Worm (Caenorhabditis elegans) whole organism, L4 larva: Measurements from ENCODE around the gene F13A7.1.

Experiments used
- F10B5.3 ChIP-seq: sonication (generic microtip); optimal IDR thresholded peaks from 2 replicates; lab custom pipeline; 2016; ENCODE audit warnings: mild to moderate bottlenecking, missing genetic modification characterization, missing compliant biosample characterization
- F26F4.8 ChIP-seq: fragments of 200-800 bp; sonication (Bioruptor generic); conservative IDR thresholded peaks from 2 replicates; pipeline ENCODE4 v1.3.6; 2022; ENCODE audit warnings: missing genetic modification characterization, missing compliant biosample characterization
- F37D6.2 ChIP-seq: sonication (generic microtip); optimal IDR thresholded peaks from 2 replicates; lab custom pipeline; 2016; ENCODE audit warnings: mild to moderate bottlenecking, missing genetic modification characterization, missing compliant biosample characterization
- R02D3.7 ChIP-seq: fragments of 150-350 bp; sonication (generic microtip); optimal IDR thresholded peaks from 3 replicates; lab custom pipeline; 2014; ENCODE audit warnings: missing biosample characterization, missing genetic modification characterization
- Y105C5A.15 ChIP-seq: fragments of 200-800 bp; sonication (Bioruptor generic); IDR thresholded peaks from 2 replicates; pipeline ENCODE4 v1.3.6; 2022; ENCODE audit warnings: missing genetic modification characterization, missing compliant biosample characterization
- Y75B8A.6 ChIP-seq: fragments of 200-800 bp; sonication (Bioruptor generic); IDR thresholded peaks from 2 replicates; pipeline ENCODE4 v1.3.6; 2022; ENCODE audit warnings: missing genetic modification reagents, missing genetic modification characterization, missing compliant biosample characterization
- ZK337.2 ChIP-seq: fragments of 200-800 bp; sonication (Bioruptor generic); IDR thresholded peaks from 2 replicates; pipeline ENCODE4 v1.3.6; 2022; ENCODE audit warnings: missing genetic modification reagents, missing genetic modification characterization, missing compliant biosample characterization
- ZK546.5 ChIP-seq, 2 experiments: sonication (generic microtip); optimal IDR thresholded peaks; 2 replicates each; lab custom pipeline; 2017; ENCODE audit warnings: missing biosample characterization in 2 of 2, missing genetic modification characterization in 2 of 2
- ceh-62 ChIP-seq: sonication (generic microtip); optimal IDR thresholded peaks from 2 replicates; lab custom pipeline; 2017; ENCODE audit warnings: missing biosample characterization, missing genetic modification characterization
- ces-1 ChIP-seq: fragments of 150-350 bp; sonication (generic microtip); optimal IDR thresholded peaks from 4 replicates; lab custom pipeline; 2014; ENCODE audit warnings: missing biosample characterization, missing genetic modification reagents, missing genetic modification characterization
- dmd-6 ChIP-seq: fragments of 200-800 bp; sonication (Bioruptor generic); IDR thresholded peaks from 2 replicates; pipeline ENCODE4 v1.3.6; 2022; ENCODE audit warnings: missing genetic modification reagents, missing genetic modification characterization, missing compliant biosample characterization
- dmd-9 ChIP-seq: fragments of 200-800 bp; sonication (Bioruptor generic); IDR thresholded peaks from 2 replicates; pipeline ENCODE4 v1.3.6; 2022; ENCODE audit warnings: missing genetic modification reagents, missing genetic modification characterization, missing compliant biosample characterization
- egl-43 ChIP-seq: fragments of 200-800 bp; sonication (Bioruptor generic); IDR thresholded peaks from 2 replicates; pipeline ENCODE4 v1.3.6; 2022; ENCODE audit warnings: missing genetic modification reagents, missing genetic modification characterization, missing compliant biosample characterization
- fkh-10 ChIP-seq: fragments of 150-350 bp; optimal IDR thresholded peaks from 2 replicates; lab custom pipeline; 2014; ENCODE audit warnings: missing biosample characterization, missing genetic modification reagents, missing genetic modification characterization
- fos-1 ChIP-seq: fragments of 150-350 bp; optimal IDR thresholded peaks from 2 replicates; lab custom pipeline; 2014; ENCODE audit warnings: missing biosample characterization, missing genetic modification characterization
- hif-1 ChIP-seq, 2 experiments: sonication (generic microtip); optimal IDR thresholded peaks; 2 replicates each; lab custom pipeline; 2016 to 2017; ENCODE audit warnings: missing compliant biosample characterization in 2 of 2, missing genetic modification characterization in 2 of 2, missing genetic modification reagents in 2 of 2, missing genotype in 2 of 2, mild to moderate bottlenecking in 1 of 2
- hlh-11 ChIP-seq: fragments of 200-800 bp; sonication (Bioruptor generic); optimal IDR thresholded peaks from 2 replicates; lab custom pipeline; 2018; ENCODE audit warnings: mild to moderate bottlenecking, missing genetic modification characterization, missing compliant biosample characterization
- jun-1 ChIP-seq: fragments of 150-350 bp; optimal IDR thresholded peaks from 2 replicates; lab custom pipeline; 2014; ENCODE audit warnings: missing biosample characterization, missing genetic modification reagents, missing genetic modification characterization
- lir-3 ChIP-seq: sonication (generic microtip); optimal IDR thresholded peaks from 2 replicates; lab custom pipeline; 2016; ENCODE audit warnings: mild to moderate bottlenecking, missing genetic modification characterization, missing compliant biosample characterization
- lsy-2 ChIP-seq, 2 experiments: fragments of 150-350 bp in 1 of 2; sonication (generic microtip) in 1 of 2; optimal IDR thresholded peaks; 2 replicates each; lab custom pipeline; 2014 to 2017; ENCODE audit warnings: missing biosample characterization in 2 of 2, missing genetic modification characterization in 2 of 2
- mdt-29 ChIP-seq: fragments of 200-800 bp; sonication (Bioruptor generic); IDR thresholded peaks from 2 replicates; pipeline ENCODE4 v1.3.6; 2022; ENCODE audit warnings: missing genetic modification reagents, missing genetic modification characterization, missing compliant biosample characterization
- mxl-2 ChIP-seq: fragments of 200-800 bp; sonication (Bioruptor generic); conservative IDR thresholded peaks from 2 replicates; pipeline ENCODE4 v1.3.6; 2022; ENCODE audit warnings: missing genetic modification reagents, missing genetic modification characterization, missing compliant biosample characterization
- mxl-3 ChIP-seq: fragments of 200-800 bp; sonication (Bioruptor generic); optimal IDR thresholded peaks from 2 replicates; lab custom pipeline; 2018; ENCODE audit warnings: mild to moderate bottlenecking, missing genetic modification characterization, missing compliant biosample characterization
- nhr-102 ChIP-seq: sonication (generic microtip); optimal IDR thresholded peaks from 2 replicates; lab custom pipeline; 2016; ENCODE audit warnings: mild to moderate bottlenecking, missing genetic modification characterization, moderate library complexity, missing compliant biosample characterization
- nhr-237 ChIP-seq: sonication (generic microtip); optimal IDR thresholded peaks from 2 replicates; lab custom pipeline; 2017; ENCODE audit warnings: missing biosample characterization, missing genetic modification characterization
- nhr-28 ChIP-seq: fragments of 150-350 bp; optimal IDR thresholded peaks from 2 replicates; lab custom pipeline; 2014; ENCODE audit warnings: missing biosample characterization, missing genetic modification characterization
- nhr-41 ChIP-seq: fragments of 200-800 bp; sonication (Bioruptor generic); IDR thresholded peaks from 2 replicates; pipeline ENCODE4 v1.3.6; 2022; ENCODE audit warnings: missing genetic modification reagents, missing genetic modification characterization, missing compliant biosample characterization
- nhr-42 ChIP-seq: fragments of 200-800 bp; sonication (Bioruptor generic); IDR thresholded peaks from 2 replicates; pipeline ENCODE4 v1.3.6; 2022; ENCODE audit warnings: missing genetic modification characterization, missing compliant biosample characterization
- nhr-48 ChIP-seq: sonication (generic microtip); optimal IDR thresholded peaks from 2 replicates; lab custom pipeline; 2016; ENCODE audit warnings: mild to moderate bottlenecking, missing genetic modification characterization, missing compliant biosample characterization
- nhr-76 ChIP-seq: fragments of 150-350 bp; optimal IDR thresholded peaks from 2 replicates; lab custom pipeline; 2014; ENCODE audit warnings: missing biosample characterization, missing genetic modification characterization
- nhr-77 ChIP-seq: fragments of 150-350 bp; optimal IDR thresholded peaks from 2 replicates; lab custom pipeline; 2014; ENCODE audit warnings: missing biosample characterization, missing genetic modification characterization
- pqm-1 ChIP-seq: sonication (generic microtip); optimal IDR thresholded peaks from 2 replicates; lab custom pipeline; 2017; ENCODE audit warnings: missing biosample characterization, missing genetic modification characterization
- rbr-2 ChIP-seq: sonication (generic microtip); optimal IDR thresholded peaks from 2 replicates; lab custom pipeline; 2016; ENCODE audit warnings: missing genotype, missing genetic modification characterization, missing compliant biosample characterization
- tra-1 ChIP-seq: fragments of 200-800 bp; sonication (Bioruptor generic); IDR thresholded peaks from 2 replicates; pipeline ENCODE4 v1.3.6; 2022; ENCODE audit warnings: missing genetic modification reagents, missing genetic modification characterization, missing compliant biosample characterization
- unc-39 ChIP-seq: sonication (generic microtip); optimal IDR thresholded peaks from 2 replicates; lab custom pipeline; 2017; ENCODE audit warnings: missing biosample characterization, missing genetic modification characterization
- unc-62 ChIP-seq, 3 experiments: fragments of 150-350 bp in 1 of 3; sonication (generic microtip); optimal IDR thresholded peaks in 2 of 3; peaks in 1 of 3; 1 replicate in 1 of 3; 2 replicates in 2 of 3; lab custom pipeline; 2014 to 2017; ENCODE audit warnings: missing biosample characterization in 3 of 3, missing genetic modification characterization in 3 of 3, missing genetic modification reagents in 3 of 3, missing genotype in 1 of 3
- zag-1 ChIP-seq: fragments of 150-350 bp; optimal IDR thresholded peaks from 2 replicates; lab custom pipeline; 2014; ENCODE audit warnings: missing biosample characterization, missing genetic modification characterization
- zfp-2 ChIP-seq: sonication (generic microtip); optimal IDR thresholded peaks from 2 replicates; lab custom pipeline; 2016; ENCODE audit warnings: mild to moderate bottlenecking, missing genetic modification characterization, missing compliant biosample characterization
- ztf-7 ChIP-seq: fragments of 150-350 bp; optimal IDR thresholded peaks from 2 replicates; lab custom pipeline; 2014; ENCODE audit warnings: missing biosample characterization, missing genetic modification characterization

F13A7.1 gene

DNA sequence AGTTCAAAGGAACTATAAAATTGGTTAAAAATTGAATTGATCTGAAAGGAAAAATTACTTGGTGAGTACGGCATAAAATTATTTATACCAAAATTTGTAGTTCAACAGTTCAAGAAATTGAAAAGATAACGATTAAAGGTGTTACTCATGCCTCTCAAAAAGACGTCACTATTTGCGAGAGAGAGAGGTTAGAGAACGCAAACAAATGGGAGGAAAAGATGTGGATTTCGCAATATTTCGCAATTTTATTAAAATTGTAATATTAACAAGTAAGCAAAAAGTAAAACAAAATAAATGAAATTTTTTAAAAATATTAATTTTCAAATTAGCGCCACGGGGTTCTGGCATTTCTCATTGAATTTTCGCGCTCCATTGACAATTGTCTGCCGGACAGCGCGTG lies 17.4 kb upstream of the F13A7.1 start, which contains the start of gene F13A7.11 (continued):
- TF ChIP-seq lir-3 (tag; lab: Kevin White, UChicago) (no peak), nhr-77 (tag; lab: Kevin White, UChicago) (peak; percentile 44), dmd-6 (peak; percentile 83), mdt-29 (no peak), dmd-9 (GFP tag; lab: Robert Waterston, UW) (no peak), mxl-2 (GFP tag; lab: Robert Waterston, UW) (no peak), rbr-2 (tag; lab: Kevin White, UChicago) (no peak), pqm-1 (peak; percentile 51), fkh-10 (GFP tag; lab: Kevin White, UChicago) (no peak), ztf-7 (tag; lab: Kevin White, UChicago) (peak; percentile 97), F10B5.3 (tag; lab: Kevin White, UChicago) (no peak), unc-39 (tag; lab: Kevin White, UChicago) (no peak), fos-1 (no peak), lsy-2 (tag; optimal IDR thresholded peaks at IDR 0.05; lab: Kevin White, UChicago) (no peak), ZK546.5 (tag; optimal IDR thresholded peaks at IDR 0.05; lab: Kevin White, UChicago) (no peak), nhr-237 (no peak), ces-1 (GFP tag; lab: Kevin White, UChicago) (no peak), nhr-48 (tag; lab: Kevin White, UChicago) (peak; percentile 32), Y105C5A.15 (GFP tag; lab: Robert Waterston, UW) (no peak), nhr-42 (GFP tag; lab: Robert Waterston, UW) (no peak), Y75B8A.6 (GFP tag; lab: Robert Waterston, UW) (no peak)

ce11 chrV:16393728-16394127 lies 16.0 kb upstream of the F13A7.1 start, which contains the start of gene srd-63:
srd-63 (minus strand) TSS chrV:16393828.
- TF ChIP-seq zag-1 (tag; lab: Kevin White, UChicago) (no peak), hlh-11 (tag; lab: Kevin White, UChicago) (no peak), R02D3.7 (tag; lab: Kevin White, UChicago) (no peak), nhr-28 (tag; lab: Kevin White, UChicago) (no peak), F37D6.2 (tag; lab: Kevin White, UChicago) (no peak), zfp-2 (tag; lab: Kevin White, UChicago) (no peak), egl-43 (no peak), ZK337.2 (no peak), nhr-76 (no peak), hif-1 (tag; optimal IDR thresholded peaks at IDR 0.05; lab: Kevin White, UChicago) (no peak)
- TF ChIP-seq, all 104 proteins: peak for 0

DNA sequence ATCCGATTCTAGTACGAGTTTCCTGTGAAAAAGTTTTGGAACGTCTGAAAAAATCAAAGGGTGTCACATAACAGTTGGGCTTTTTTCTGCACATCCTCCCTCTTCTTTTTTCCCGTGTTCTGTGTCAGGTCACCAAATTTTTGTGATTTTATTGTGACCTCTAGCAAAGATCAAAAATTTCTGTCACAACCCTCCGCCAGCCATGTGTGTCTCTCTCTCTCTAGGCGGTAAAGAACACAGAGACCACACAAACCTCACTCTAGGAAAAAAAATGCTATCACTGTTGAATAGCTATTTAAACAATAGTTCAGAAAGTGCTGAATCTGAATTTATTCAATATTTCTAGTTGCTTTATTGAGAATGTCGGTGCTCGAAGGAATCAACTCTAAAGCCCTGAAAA lies 12.9 kb upstream of the F13A7.1 start, which contains the start of gene gst-44:
TSS of gene gst-44 (plus strand) at position 237 of the 400 bp plus-strand sequence.
- TF ChIP-seq hlh-11 (tag; lab: Kevin White, UChicago) (peak; percentile 45), jun-1 (tag; lab: Kevin White, UChicago) (no peak), Y75B8A.6 (GFP tag; lab: Robert Waterston, UW) (no peak), nhr-28 (tag; lab: Kevin White, UChicago) (peak; percentile 88), mxl-3 (GFP tag; lab: Kevin White, UChicago) (peak; percentile 67), pqm-1 (peak; percentile 31), dmd-6 (peak; percentile 86), ceh-62 (no peak), nhr-102 (tag; lab: Kevin White, UChicago) (peak; percentile 95), nhr-77 (tag; lab: Kevin White, UChicago) (peak; percentile 11), tra-1 (GFP tag; lab: Robert Waterston, UW) (no peak)

DNA sequence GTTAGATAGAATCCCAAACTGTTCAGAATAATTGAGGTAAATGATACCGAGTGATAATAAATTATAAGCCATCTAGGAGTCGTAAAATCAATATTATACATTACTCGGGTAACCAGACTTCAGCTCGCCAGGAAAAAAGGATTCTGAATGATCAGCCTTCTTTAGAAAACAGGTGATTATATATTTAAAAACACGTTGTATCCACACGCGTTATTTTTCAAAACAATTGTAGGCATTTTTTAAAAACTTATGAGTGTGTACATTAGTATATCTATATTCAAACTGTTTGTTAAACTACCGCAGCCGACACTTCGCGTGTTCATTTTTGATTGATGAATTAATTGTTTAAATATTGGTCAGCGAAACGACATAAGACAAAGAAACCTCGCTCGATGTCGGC lies 10.5 kb upstream of the F13A7.1 start, which contains the start of gene sri-65:
TSS of gene sri-65 (minus strand) at position 101 of the 400 bp plus-strand sequence.
- TF ChIP-seq unc-62 (GFP tag; optimal IDR thresholded peaks at IDR 0.05 in 1 of 2; lab: Kevin White, UChicago) (peak in 1 of 2 experiments; percentile 62), unc-62 (tag; optimal IDR thresholded peaks at IDR 0.05; lab: Kevin White, UChicago) (no peak), F26F4.8 (GFP tag; lab: Robert Waterston, UW) (no peak), nhr-41 (GFP tag; lab: Robert Waterston, UW) (no peak)
